Worm (Caenorhabditis elegans) whole organism, dauer: ENCODE results near the gene F54C4.4.
"Not testable (repeated sequence)": the region's sequence is repeated elsewhere in the genome, so short reads cannot be mapped to it uniquely, and the experiment has no call there.

Experiments used
- unc-62 ChIP-seq: sonication (generic microtip); optimal IDR thresholded peaks from 2 replicates; lab custom pipeline; 2017; ENCODE audit warnings: missing biosample characterization, missing genetic modification reagents, missing genetic modification characterization

The F54C4.4 gene

DNA sequence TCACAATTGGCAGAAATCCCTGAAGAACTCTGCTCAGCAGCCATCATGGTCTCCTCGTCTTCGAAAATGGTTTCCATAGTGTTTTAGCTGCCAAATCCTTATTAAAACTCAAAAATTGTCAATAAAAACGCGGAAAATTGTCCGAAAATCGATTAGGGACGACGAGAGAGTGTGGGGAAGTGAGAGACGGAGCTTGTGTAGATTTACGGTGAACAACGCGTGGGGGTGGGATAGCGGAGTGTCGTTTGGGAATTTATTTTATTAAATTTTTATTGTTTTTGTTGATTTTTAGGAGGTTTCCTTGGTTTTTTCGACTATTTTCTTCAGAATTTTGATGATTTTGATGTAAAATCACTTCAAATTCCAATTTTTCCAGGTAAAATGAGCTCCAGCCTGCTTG is at the start of gene F54C4.4, which contains the start of gene mrpl-40:
TSS of gene F54C4.4 (minus strand) at position 199 of the 400 bp plus-strand sequence.
TSS of gene mrpl-40 (plus strand) at position 377 of the 400 bp plus-strand sequence.
- no peak for TF ChIP-seq unc-62 (GFP tag; lab: Kevin White, UChicago)

DNA sequence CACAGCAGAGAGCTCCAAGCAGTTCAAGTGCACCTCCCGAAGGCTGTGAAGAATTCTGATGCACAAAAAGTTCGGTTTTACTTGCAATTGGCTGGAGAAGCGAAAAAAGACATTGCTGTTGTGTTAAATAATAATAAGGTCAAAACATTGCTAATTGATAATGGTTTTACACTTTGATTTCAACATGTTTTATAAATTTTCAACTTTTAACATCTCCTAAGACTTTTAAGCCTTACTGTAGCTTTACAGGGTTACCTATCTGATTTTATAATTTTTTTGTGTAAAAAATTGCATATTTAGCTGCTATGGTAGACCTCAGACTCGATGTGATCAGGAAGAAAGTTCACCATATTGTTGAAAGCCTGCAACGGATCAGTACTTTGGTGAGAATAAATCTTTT is 47.0 kb upstream of the F54C4.4 start, which contains the start of gene pals-25:
TSS of gene pals-25 (plus strand) at position 301 of the 400 bp plus-strand sequence.
- TF ChIP-seq unc-62 (GFP tag; lab: Kevin White, UChicago) = no peak

DNA sequence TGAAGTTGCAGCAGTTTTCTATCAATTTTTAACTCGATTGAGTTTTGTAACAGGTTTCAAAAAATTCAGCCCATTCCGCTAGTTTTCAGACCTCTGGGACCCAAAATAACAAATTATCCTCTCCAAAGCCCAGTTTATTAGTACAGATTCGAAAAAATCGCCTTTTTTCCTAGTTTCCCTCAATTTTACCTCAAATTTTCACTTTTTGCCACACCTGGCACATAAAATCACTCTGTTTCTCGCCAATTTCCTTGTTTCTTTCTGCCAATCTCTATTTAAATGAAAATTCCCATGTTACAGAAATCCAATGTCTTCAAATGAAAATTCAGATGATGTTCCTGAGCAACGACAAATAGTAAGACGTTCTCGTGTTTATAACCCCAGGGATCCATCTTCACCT is 44.9 kb upstream of the F54C4.4 start, which contains the start of gene pals-22:
TSS of gene pals-22 (plus strand) at position 301 of the 400 bp plus-strand sequence.
- no peak for TF ChIP-seq unc-62 (GFP tag; lab: Kevin White, UChicago)

DNA sequence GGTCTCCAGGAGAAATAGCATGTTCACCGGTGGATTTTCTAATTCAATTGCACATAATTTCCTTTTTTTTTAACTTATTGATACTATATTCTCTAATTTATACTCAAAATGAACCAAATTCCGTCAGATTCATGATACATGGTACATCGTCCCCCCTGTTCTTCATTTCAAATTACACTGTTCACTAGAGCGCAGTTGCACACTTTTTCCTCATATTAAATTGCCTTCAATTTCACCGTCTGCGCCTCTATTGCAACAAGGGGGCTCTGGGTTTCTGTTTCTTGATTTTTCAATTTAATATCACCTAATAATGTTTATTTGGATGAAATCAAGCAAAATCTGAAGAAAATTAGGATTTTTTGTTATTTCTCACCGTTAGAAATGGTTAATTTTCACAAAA is 44.4 kb upstream of the F54C4.4 start:
- no peak for TF ChIP-seq unc-62 (GFP tag; lab: Kevin White, UChicago)

DNA sequence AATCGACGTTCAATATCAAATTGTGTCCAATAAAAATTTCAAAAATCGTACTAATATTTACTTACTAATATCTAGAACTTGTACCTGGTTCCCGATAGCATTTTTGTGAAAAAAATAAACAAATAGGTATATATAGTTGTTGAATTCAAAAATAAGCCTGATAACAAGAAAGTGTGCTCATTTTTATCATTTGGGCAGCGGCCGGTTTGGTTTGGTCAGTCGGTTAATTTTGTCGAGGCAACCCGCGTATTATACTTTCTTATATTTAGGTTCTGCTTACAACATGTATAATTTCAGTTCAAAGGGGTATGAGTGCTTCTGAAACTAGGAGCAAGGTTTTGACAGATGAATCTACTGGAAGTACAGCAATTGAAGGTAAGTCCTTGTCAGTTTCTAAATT is 43.5 kb upstream of the F54C4.4 start, which contains the start of the genes nhr-280 and C29F9.2:
TSS of gene nhr-280 (minus strand) at position 101 of the 400 bp plus-strand sequence.
TSS of gene C29F9.2 (plus strand) at position 298 of the 400 bp plus-strand sequence.
- TF ChIP-seq unc-62 (GFP tag; lab: Kevin White, UChicago) = no peak

DNA sequence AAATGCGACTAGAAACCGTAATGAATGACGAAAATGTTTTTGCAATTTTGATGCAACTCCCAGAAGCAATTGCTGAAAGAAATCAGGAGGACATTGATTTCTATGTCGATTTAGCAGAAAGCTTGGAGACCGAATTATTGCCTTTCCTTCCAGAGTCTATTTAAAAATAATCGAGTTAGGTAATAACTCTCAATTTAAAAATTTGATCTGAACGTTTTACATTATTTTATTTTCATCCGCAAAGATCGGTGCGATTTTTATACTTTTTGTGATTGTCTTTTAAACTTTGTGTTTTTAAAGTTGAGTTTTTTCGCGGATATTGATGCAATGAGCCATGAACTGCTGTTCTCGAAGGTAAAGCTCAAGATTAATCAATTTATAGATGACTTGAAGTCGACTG is 37.3 kb upstream of the F54C4.4 start, which contains the start of gene pals-23:
TSS of gene pals-23 (plus strand) at position 301 of the 400 bp plus-strand sequence.
- TF ChIP-seq unc-62 (GFP tag; lab: Kevin White, UChicago) = no peak

DNA sequence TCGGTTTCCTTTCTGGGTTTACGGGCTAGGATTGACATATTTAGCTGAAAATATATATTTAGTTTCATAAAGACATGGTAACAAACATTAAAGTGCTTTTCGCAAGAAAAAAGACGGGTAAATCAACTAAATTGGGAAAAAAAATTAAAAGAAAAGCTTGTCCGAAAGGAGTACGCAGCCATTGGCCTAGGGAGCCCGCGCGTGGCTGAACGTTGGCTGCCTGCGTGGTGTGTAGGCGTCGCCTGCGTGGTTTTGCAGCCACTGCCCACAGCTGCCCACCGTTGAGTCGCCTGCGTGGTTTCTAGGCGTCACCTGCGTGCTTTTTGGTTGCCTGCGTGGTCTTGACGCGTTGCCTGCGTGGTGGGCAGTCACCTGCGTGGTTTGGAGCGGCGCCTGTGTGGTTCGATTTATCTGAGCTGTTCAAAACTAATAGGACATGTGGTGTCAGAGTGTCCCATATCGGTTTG is 34.8 kb upstream of the F54C4.4 start, which contains the start of gene C29F9.12:
TSS of gene C29F9.12 (minus strand) at position 51 of the 467 bp plus-strand sequence.
- not testable (repeated sequence) for TF ChIP-seq unc-62 (GFP tag; lab: Kevin White, UChicago)

DNA sequence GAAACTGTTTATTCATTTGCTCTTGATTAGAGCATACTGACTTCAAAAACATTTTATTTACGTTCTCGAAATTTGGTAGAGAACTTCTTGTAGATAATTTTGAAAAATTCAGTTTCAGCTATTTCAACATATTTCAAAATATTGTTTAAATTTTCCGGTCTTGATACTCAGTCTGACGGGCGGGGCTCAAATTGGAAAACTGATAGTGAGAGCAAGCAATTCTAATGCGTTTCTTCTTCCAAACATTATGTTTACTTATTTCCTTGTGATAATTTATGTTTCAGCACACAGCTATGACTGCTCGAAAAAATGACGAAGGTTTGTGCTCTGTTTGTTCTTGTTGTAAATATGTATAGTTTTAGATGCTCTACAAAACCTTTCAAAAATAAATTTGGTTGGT is 33.0 kb upstream of the F54C4.4 start, which contains the start of gene pals-24:
TSS of gene pals-24 (plus strand) at position 237 of the 400 bp plus-strand sequence.
- no peak for TF ChIP-seq unc-62 (GFP tag; lab: Kevin White, UChicago)

DNA sequence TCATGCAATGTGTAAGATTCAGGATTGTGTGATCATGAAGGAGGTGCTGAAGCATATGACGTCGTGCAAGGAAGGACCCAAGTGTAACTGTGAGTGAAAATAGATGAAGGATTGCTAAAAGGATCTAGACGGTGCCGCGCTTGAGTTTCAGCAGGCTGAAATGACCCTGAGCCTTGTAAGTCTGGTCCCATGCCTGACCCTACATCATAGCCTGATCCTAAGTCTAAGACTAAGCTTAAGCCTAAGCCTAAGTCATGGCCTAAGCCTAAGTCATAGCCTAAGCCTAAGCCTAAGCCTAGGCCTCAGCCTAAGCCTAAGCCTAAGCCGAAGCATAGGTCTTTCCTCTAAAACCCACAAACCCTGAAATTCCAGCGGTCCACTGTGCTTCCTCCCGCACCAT is 30.7 kb upstream of the F54C4.4 start:
- no peak for TF ChIP-seq unc-62 (GFP tag; lab: Kevin White, UChicago)

DNA sequence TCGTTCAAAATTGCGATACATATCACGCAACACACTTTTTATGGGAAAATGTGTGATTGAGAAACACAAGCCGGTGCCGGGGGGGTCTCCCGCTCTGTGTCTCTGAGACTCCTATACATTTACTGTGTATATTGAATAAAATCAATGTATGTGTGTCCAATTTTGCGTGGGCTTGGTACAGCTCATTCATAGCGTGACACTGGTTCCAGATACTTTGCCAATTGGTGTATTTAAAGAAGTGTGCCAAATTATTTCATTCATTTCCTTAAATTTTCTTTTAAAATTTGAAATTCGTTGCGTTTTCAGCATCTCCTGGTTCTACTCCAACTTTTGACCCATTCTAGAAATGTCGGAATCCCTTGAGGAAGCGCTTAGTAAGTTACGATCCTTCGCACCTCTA is 30.0 kb upstream of the F54C4.4 start, which contains the start of gene C29F9.5:
TSS of gene C29F9.5 (plus strand) at position 301 of the 400 bp plus-strand sequence.
- TF ChIP-seq unc-62 (GFP tag; lab: Kevin White, UChicago) = no peak

DNA sequence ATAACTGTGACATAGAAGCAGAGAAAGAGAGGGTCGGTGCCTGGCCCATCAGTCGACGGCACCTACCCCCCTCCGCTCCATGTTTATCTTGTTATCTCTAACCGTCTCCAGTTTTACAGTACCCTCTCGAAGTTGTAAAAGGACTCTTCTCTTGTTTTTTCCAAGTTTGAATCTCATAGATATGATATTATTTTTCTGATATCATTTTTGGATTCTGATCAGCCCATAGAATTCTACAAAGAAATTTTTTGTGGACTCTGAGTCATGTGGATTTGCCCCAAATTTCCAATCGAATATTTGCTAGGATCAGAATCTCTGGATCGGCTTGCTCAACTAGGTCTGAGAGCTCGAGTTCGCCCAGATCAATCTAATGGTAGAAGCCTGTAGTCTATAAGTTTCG is 27.4 kb upstream of the F54C4.4 start, which contains the start of gene C29F9.6:
TSS of gene C29F9.6 (plus strand) at position 301 of the 400 bp plus-strand sequence.
- no peak for TF ChIP-seq unc-62 (GFP tag; lab: Kevin White, UChicago)

DNA sequence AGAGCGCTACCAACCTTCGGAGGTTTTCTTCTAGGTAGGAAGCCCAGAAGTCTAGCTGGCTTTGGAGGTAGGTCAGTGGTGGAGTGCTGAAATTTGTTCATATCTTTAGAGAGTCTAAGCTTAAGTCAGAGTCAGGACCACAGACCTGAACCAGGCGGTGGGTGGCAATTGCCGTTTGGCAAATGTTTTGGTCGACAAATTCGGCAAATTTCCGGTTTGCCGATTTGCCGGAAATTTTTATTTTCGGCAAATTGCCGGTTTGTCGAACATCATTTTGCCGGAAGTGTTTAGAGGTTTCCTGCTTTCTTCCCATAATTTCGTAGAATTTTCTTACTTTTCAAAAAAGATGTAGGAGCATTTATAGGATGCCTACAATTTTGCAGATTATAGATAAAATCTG is 11.6 kb upstream of the F54C4.4 start, which contains the start of gene C29F9.9:
TSS of gene C29F9.9 (minus strand) at position 101 of the 400 bp plus-strand sequence.
- TF ChIP-seq unc-62 (GFP tag; lab: Kevin White, UChicago) = not testable (repeated sequence)

DNA sequence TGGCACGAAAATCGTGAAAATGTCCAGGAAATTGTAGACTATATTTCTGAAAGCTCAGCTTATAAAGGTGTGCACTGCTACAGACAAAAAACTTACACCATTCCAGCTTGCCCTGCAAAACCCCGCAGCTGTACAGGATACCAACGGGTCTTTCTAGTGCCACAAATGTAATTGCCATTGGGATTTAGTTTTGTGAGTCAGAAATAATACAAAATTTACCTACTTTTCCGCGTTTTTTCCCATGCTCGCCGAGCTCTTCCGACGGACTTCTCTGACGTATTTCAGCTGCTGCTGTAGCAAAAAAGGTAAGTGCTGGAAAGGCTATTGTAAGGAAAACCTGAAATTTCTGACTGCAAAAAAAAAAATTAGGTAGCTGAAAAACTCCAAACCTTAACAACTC is 9.8 kb upstream of the F54C4.4 start, which contains the start of gene C29F9.8:
TSS of gene C29F9.8 (minus strand) at position 101 of the 400 bp plus-strand sequence.
- not testable (repeated sequence) for TF ChIP-seq unc-62 (GFP tag; lab: Kevin White, UChicago)

DNA sequence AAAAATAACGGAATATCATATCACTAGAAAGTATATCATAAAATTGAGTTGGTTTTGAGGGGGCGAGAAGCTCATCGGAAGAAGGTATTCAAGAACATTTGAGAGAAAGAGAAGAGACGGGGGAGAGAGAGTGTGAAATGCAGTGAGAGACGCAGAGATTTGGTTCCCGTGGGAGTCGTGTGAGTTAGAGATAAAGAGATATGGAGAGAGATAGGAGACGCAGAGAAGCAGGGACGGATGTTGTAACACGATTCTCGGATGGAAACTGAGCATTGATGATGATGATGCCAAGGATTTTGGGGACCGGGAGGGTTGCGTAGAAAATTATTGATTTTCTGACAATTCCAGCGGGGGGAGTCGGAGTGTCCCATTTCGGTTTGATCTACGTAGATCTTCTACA is 9.0 kb upstream of the F54C4.4 start:
- no peak for TF ChIP-seq unc-62 (GFP tag; lab: Kevin White, UChicago)

DNA sequence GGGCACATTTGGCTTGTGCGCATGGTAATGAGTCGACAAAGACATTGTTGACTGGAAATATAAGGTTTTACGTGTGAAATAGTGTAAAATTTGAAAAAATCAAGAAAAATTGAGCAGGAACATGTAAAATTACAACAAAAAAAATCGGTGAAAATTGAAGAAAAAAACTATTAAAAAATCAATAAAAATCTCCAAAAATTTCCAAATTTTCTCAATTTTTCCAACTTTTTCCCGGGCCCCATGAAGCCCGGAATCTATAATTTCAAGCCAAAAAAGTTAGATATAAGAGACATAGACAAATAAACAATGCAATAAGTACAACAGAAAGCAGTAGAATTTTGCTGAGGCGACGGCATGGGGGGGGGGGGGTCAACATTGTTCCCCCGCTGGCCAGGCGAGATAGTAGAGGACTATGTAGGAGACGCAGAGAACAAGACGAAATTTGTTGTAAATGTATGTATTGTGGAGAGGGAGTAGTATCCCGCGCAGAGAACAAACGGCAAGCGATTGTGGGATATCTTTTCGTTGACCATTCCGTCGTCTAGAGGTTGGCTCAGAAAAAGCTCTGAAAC is 7.7 kb upstream of the F54C4.4 start, which contains the start of gene pat-4:
TSS of gene pat-4 (minus strand) at position 51 of the 572 bp plus-strand sequence.
- no peak for TF ChIP-seq unc-62 (GFP tag; lab: Kevin White, UChicago)

DNA sequence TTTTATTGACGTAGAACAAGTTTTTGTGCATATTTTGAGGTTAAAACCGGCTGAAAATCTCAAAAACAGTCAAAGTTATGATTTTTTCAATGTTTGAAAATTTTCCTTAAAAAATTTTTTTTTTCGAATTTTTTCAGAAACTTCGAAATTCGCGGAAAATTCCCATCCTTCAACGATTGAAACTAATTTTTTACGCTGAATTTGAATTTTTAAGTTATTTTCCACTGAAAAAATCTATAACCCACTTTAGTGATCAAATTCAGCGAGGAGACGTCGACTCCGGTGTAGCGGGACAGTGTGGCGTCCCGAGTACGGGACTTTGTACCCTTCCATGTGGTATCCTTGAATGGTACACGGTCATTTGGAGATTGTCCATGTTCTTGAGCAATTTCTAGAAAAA is 5.1 kb upstream of the F54C4.4 start:
- no peak for TF ChIP-seq unc-62 (GFP tag; lab: Kevin White, UChicago)
